Worm (Caenorhabditis elegans): ENCODE measurements around the gene tbx-9.

The tbx-9 gene

DNA sequence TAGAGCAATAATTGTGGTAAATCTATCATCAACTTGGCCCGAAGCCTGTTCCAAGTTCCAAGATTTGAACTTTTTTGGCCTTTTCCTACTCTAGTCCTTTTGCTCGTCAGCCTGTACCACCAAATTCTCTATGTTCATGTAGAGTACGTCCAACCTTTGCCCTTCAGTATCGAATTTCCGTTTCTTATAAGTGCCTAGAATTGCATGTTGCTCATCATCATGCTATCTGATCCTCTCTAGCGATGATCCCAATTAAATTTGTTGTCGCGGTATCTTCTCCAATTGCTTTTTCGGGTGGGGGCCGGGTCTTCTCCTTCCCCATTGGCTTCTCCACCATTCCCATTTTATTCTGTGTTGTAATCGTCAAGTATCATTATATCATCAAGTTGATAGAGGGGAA is 47.7 kb downstream of the tbx-9 start:
- no peak for TF ChIP-seq ceh-13 (GFP tag; optimal IDR thresholded peaks at IDR 0.05)

DNA sequence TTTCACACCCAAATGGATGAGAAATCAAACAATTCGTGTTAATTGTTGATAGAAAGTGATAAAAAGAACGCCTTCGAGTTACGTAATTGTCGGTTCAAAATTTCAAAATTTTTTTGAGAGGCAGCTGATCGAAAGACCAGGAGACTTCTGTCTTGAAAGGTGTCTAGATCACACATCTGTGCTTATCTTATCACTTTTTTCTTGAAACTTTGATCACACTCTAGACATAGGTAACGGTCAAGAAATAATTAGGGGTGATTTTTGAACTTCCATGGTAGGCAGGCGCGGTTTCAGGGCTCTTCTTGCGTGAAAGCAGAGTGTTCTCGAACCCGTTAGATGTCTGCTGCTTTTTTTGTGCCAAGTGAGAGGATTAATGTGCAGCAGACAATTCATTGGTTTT is 48.3 kb downstream of the tbx-9 start:
- TF ChIP-seq B0310.2 (tag; optimal IDR thresholded peaks at IDR 0.05) (no peak), ama-1 (optimal IDR thresholded peaks at IDR 0.05) (no peak), aly-1 (tag; optimal IDR thresholded peaks at IDR 0.05) (no peak), tra-4 (tag; optimal IDR thresholded peaks at IDR 0.05) (no peak)

DNA sequence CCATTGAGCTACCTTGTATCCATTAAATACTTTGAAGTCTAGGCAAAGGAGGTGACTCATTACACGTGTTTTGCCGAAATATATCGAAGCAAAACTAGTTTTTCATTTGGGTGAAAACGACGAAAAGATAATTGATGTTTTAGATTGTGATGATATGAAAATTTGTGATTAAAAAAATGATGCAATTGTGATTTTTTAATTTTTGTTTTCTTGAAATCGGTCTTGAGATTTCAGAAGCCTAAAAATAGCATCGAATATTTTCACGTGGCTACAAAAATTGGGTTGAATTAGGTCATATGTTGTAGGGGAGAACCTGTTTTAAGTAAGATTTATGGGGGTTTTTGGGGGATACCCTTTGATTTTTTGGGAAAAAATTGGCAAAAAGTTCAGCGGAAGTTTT is 51.1 kb downstream of the tbx-9 start:
- no peak for TF ChIP-seq pes-1 (GFP tag; IDR thresholded peaks at IDR 0.05)
- no peak for TF ChIP-seq scrt-1 (GFP tag; IDR thresholded peaks at IDR 0.05)
- no peak for TF ChIP-seq ceh-13 (GFP tag; optimal IDR thresholded peaks at IDR 0.05)
- no peak for TF ChIP-seq F13C5.2 (tag; optimal IDR thresholded peaks at IDR 0.05)
- no peak for TF ChIP-seq flt-1 (GFP tag; IDR thresholded peaks at IDR 0.05)
- TF ChIP-seq ama-1 (optimal IDR thresholded peaks at IDR 0.05), result no peak
- no peak for TF ChIP-seq B0310.2 (tag; optimal IDR thresholded peaks at IDR 0.05)
- no peak for TF ChIP-seq hnd-1 (tag; optimal IDR thresholded peaks at IDR 0.05)
- no peak for TF ChIP-seq ceh-36 (tag; optimal IDR thresholded peaks at IDR 0.05)
- TF ChIP-seq hmg-4 (GFP tag; optimal IDR thresholded peaks at IDR 0.05), result no peak
- TF ChIP-seq hmbx-1 (tag; optimal IDR thresholded peaks at IDR 0.05), result no peak
- no peak for TF ChIP-seq aly-1 (tag; optimal IDR thresholded peaks at IDR 0.05)
- TF ChIP-seq sea-1 (GFP tag; conservative IDR thresholded peaks at IDR 0.05), result no peak
- no peak for TF ChIP-seq tbx-37 (GFP tag; conservative IDR thresholded peaks at IDR 0.05)
